Fruit fly (Drosophila melanogaster): Measurements from ENCODE around the gene Srp68.

Gene Srp68

DNA sequence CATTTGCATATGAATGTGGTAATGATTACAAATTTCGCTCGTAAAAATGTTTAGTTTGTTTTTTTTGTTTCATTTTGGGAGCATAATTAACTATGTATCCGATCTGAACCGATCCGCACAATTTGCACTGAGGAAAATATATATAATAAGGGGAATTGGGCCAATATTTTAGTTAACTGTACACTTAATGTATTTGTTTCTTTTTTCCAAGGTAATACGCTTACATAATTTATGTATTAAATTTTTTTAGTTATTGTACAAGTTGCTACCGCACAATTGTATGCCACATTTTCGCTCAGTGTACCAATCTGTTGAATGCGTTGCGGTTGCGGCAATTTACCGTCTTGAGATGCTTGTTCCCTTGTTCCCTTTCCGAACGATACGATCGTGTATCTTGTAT is 50.8 kb downstream of the Srp68 start (continued):
- TF ChIP-seq CG5180 (GFP tag; optimal IDR thresholded peaks at IDR 0.05) = peak; percentile 74
- peak; percentile 44 for TF ChIP-seq shn (GFP tag; optimal IDR thresholded peaks at IDR 0.05)
- TF ChIP-seq CG2712 (tag; optimal IDR thresholded peaks at IDR 0.05) = peak; percentile 89
- no peak for TF ChIP-seq ash1 (GFP tag; optimal IDR thresholded peaks at IDR 0.05)
- no peak for TF ChIP-seq HmgD (GFP tag; optimal IDR thresholded peaks at IDR 0.05)
- no peak for TF ChIP-seq TFAM (GFP tag; optimal IDR thresholded peaks at IDR 0.05)
- peak; percentile 63 for TF ChIP-seq pho (GFP tag; optimal IDR thresholded peaks at IDR 0.05)
- 0 out of 2 replicates have a peak, but pooled peaks have one; percentile 44 for TF ChIP-seq ham (GFP tag; IDR thresholded peaks at IDR 0.05)
- TF ChIP-seq CG9727 (GFP tag; optimal IDR thresholded peaks at IDR 0.05) = peak; percentile 85
- TF ChIP-seq Hr3 (GFP tag; optimal IDR thresholded peaks at IDR 0.05) = peak; percentile 81
- TF ChIP-seq ttk (GFP tag; IDR thresholded peaks at IDR 0.05) = peak; percentile 87
- TF ChIP-seq grau (tag; optimal IDR thresholded peaks at IDR 0.05) = peak; percentile 84
- TF ChIP-seq CG10267 (tag; optimal IDR thresholded peaks at IDR 0.05) = peak; percentile 78
- peak; percentile 90 for TF ChIP-seq tgo (GFP tag; IDR thresholded peaks at IDR 0.05)
- TF ChIP-seq Neu2 (GFP tag; optimal IDR thresholded peaks at IDR 0.05; ENCODE audit: borderline replicate concordance) = no peak
- TF ChIP-seq phol (tag; optimal IDR thresholded peaks at IDR 0.05) = peak; percentile 88
- no peak for TF ChIP-seq Opbp (GFP tag; IDR thresholded peaks at IDR 0.05; ENCODE audit: partially characterized antibody)
- peak; percentile 53 for TF ChIP-seq ac (GFP tag; optimal IDR thresholded peaks at IDR 0.05)
- peak; percentile 92 for TF ChIP-seq slbo (GFP tag; IDR thresholded peaks at IDR 0.05)
- peak; percentile 81 for TF ChIP-seq CG4820 (GFP tag; optimal IDR thresholded peaks at IDR 0.05)
- peak; percentile 89 for TF ChIP-seq CG13424 (tag; optimal IDR thresholded peaks at IDR 0.05)
- peak; percentile 39 for TF ChIP-seq CG6765 (GFP tag; optimal IDR thresholded peaks at IDR 0.05)
- no peak for TF ChIP-seq gfzf (GFP tag; optimal IDR thresholded peaks at IDR 0.05)
- peak; percentile 72 for TF ChIP-seq tx (GFP tag; optimal IDR thresholded peaks at IDR 0.05)
- no peak for TF ChIP-seq Drgx (GFP tag; IDR thresholded peaks at IDR 0.05)
- TF ChIP-seq CG4854 (GFP tag; optimal IDR thresholded peaks at IDR 0.05) = peak; percentile 68
- TF ChIP-seq Dbx (GFP tag; IDR thresholded peaks at IDR 0.05) = peak; percentile 75; the same call in 2 of the 3 replicates
- peak; percentile 72 for TF ChIP-seq CG12942 (GFP tag; optimal IDR thresholded peaks at IDR 0.05)
- TF ChIP-seq gcm2 (GFP tag; optimal IDR thresholded peaks at IDR 0.05) = peak; percentile 75
- peak; percentile 87 for TF ChIP-seq CG17829 (tag; optimal IDR thresholded peaks at IDR 0.05)
- TF ChIP-seq Ptx1 (GFP tag; IDR thresholded peaks at IDR 0.05) = peak; percentile 94
- TF ChIP-seq zfh1 (GFP tag; IDR thresholded peaks at IDR 0.05) = peak; percentile 94
- TF ChIP-seq NC2α (GFP tag; optimal IDR thresholded peaks at IDR 0.05) = peak; percentile 38
- TF ChIP-seq tll (GFP tag; optimal IDR thresholded peaks at IDR 0.05) = no peak
- TF ChIP-seq Fer1 (GFP tag; optimal IDR thresholded peaks at IDR 0.05) = peak; percentile 77
- TF ChIP-seq sr (GFP tag; IDR thresholded peaks at IDR 0.05) = peak; percentile 65; the same call in 2 of the 3 replicates
- no peak for TF ChIP-seq lbe (GFP tag; optimal IDR thresholded peaks at IDR 0.05)
- TF ChIP-seq jumu (GFP tag; optimal IDR thresholded peaks at IDR 0.05) = peak; percentile 67
- TF ChIP-seq HmgZ (tag; optimal IDR thresholded peaks at IDR 0.05) = peak; percentile 64
- peak; percentile 27 for TF ChIP-seq Myb (GFP tag; optimal IDR thresholded peaks at IDR 0.05)
- TF ChIP-seq CG18764 (GFP tag; optimal IDR thresholded peaks at IDR 0.05) = peak; percentile 68
- peak; percentile 68 for TF ChIP-seq CG18476 (GFP tag; optimal IDR thresholded peaks at IDR 0.05)
- TF ChIP-seq Pdp1 (GFP tag; optimal IDR thresholded peaks at IDR 0.05) = peak; percentile 85 to 88
- TF ChIP-seq CG9437 (GFP tag; optimal IDR thresholded peaks at IDR 0.05) = peak; percentile 66
- TF ChIP-seq rib (GFP tag; IDR thresholded peaks at IDR 0.05) = peak; percentile 67; the same call in 1 of the 2 replicates
- TF ChIP-seq CG7556 (GFP tag; optimal IDR thresholded peaks at IDR 0.05) = peak; percentile 78
- TF ChIP-seq BEAF-32 (GFP tag; optimal IDR thresholded peaks at IDR 0.05) = no peak
- TF ChIP-seq CG17186 (GFP tag; optimal IDR thresholded peaks at IDR 0.05) = no peak
- no peak for TF ChIP-seq CG7928 (GFP tag; optimal IDR thresholded peaks at IDR 0.05)
- TF ChIP-seq CG6689 (GFP tag; IDR thresholded peaks at IDR 0.05) = peak; percentile 92
- peak; percentile 68 for TF ChIP-seq repo (GFP tag; optimal IDR thresholded peaks at IDR 0.05)
